Fruit fly (Drosophila melanogaster) whole organism, embryonic: ENCODE measurements around the gene CG11695.

Source experiments
- BEAF-32 ChIP-seq: fragments of 200-800 bp; sonication (Bioruptor generic); optimal IDR thresholded peaks from 3 replicates; lab custom pipeline; 2017; ENCODE audit warnings: missing biosample characterization, missing genetic modification characterization, mild to moderate bottlenecking, moderate library complexity, missing genetic modification reagents
- CG10366 ChIP-seq: fragments of 200-800 bp; sonication (Bioruptor generic); IDR thresholded peaks from 2 replicates; pipeline ENCODE4 v1.3.6; 2022; ENCODE audit warnings: missing biosample characterization, missing genetic modification characterization
- CG10431 ChIP-seq: fragments of 200-800 bp; sonication (Bioruptor generic); optimal IDR thresholded peaks from 3 replicates; lab custom pipeline; 2018; ENCODE audit warnings: missing biosample characterization, mild to moderate bottlenecking, missing genetic modification characterization
- CG13123 ChIP-seq: fragments of 200-800 bp; sonication (Bioruptor generic); optimal IDR thresholded peaks from 2 replicates; lab custom pipeline; 2016; ENCODE audit warnings: missing biosample characterization, missing genetic modification characterization
- CG15073 ChIP-seq: fragments of 200-800 bp; sonication (Bioruptor generic); optimal IDR thresholded peaks from 2 replicates; lab custom pipeline; 2016; ENCODE audit warnings: missing biosample characterization, missing genetic modification characterization
- CG1529 ChIP-seq: fragments of 200-800 bp; sonication (Bioruptor generic); optimal IDR thresholded peaks from 3 replicates; lab custom pipeline; 2018; ENCODE audit warnings: missing biosample characterization, missing genetic modification characterization
- CG16815 ChIP-seq: fragments of 200-800 bp; sonication (Bioruptor generic); optimal IDR thresholded peaks from 3 replicates; lab custom pipeline; 2017; ENCODE audit warnings: missing biosample characterization, mild to moderate bottlenecking, missing genetic modification characterization
- CG17186 ChIP-seq: fragments of 200-800 bp; sonication (Bioruptor generic); optimal IDR thresholded peaks from 3 replicates; lab custom pipeline; 2017; ENCODE audit warnings: missing biosample characterization, missing genetic modification reagents, missing genetic modification characterization
- CG18476 ChIP-seq: fragments of 200-800 bp; sonication (Bioruptor generic); optimal IDR thresholded peaks from 2 replicates; lab custom pipeline; 2016; ENCODE audit warnings: missing biosample characterization, mild to moderate bottlenecking, missing genetic modification characterization
- CG18619 ChIP-seq: fragments of 200-800 bp; sonication (Bioruptor generic); optimal IDR thresholded peaks from 3 replicates; lab custom pipeline; 2017; ENCODE audit warnings: missing biosample characterization, mild to moderate bottlenecking, missing genetic modification characterization
- CG32772 ChIP-seq: fragments of 200-800 bp; sonication (Bioruptor generic); IDR thresholded peaks from 2 replicates; pipeline ENCODE4 v1.3.6; 2022; ENCODE audit warnings: missing biosample characterization, missing genetic modification characterization
- CG34422 ChIP-seq: fragments of 200-800 bp; sonication (Bioruptor generic); IDR thresholded peaks from 3 replicates; pipeline ENCODE4 v1.3.6; 2022; ENCODE audit warnings: missing biosample characterization, missing genetic modification characterization
- CG42726 ChIP-seq: fragments of 200-800 bp; sonication (Bioruptor generic); IDR thresholded peaks from 2 replicates; pipeline ENCODE4 v1.3.6; 2022; ENCODE audit warnings: missing biosample characterization, missing genetic modification characterization; ENCODE audit not compliant: partially characterized antibody
- CG7839 ChIP-seq: fragments of 200-800 bp; sonication (Bioruptor generic); optimal IDR thresholded peaks from 3 replicates; lab custom pipeline; 2018; ENCODE audit warnings: missing biosample characterization, mild to moderate bottlenecking, missing genetic modification characterization, moderate library complexity
- CG7987 ChIP-seq: fragments of 200-800 bp; sonication (Bioruptor generic); optimal IDR thresholded peaks from 2 replicates; lab custom pipeline; 2018; ENCODE audit warnings: missing biosample characterization, mild to moderate bottlenecking, missing genetic modification characterization, moderate library complexity
- Dad ChIP-seq: fragments of 200-800 bp; sonication (Bioruptor generic); optimal IDR thresholded peaks from 3 replicates; lab custom pipeline; 2016; ENCODE audit warnings: missing biosample characterization, missing genetic modification characterization
- Dp ChIP-seq: fragments of 200-800 bp; sonication (Bioruptor generic); optimal IDR thresholded peaks from 2 replicates; lab custom pipeline; 2018; ENCODE audit warnings: missing biosample characterization, mild to moderate bottlenecking, missing genetic modification characterization, moderate library complexity
- Fer1 ChIP-seq: fragments of 200-800 bp; sonication (Bioruptor generic); optimal IDR thresholded peaks from 2 replicates; lab custom pipeline; 2017; ENCODE audit warnings: missing biosample characterization, mild to moderate bottlenecking, missing genetic modification characterization
- Gug ChIP-seq: fragments of 200-800 bp; sonication (Bioruptor generic); IDR thresholded peaks from 4 replicates; pipeline ENCODE4 v1.3.6; 2022; ENCODE audit warnings: missing biosample characterization, missing genetic modification characterization
- Hr3 ChIP-seq: fragments of 200-800 bp; sonication (Bioruptor generic); optimal IDR thresholded peaks from 3 replicates; lab custom pipeline; 2016; ENCODE audit warnings: missing biosample characterization, missing genetic modification characterization
- Lim3 ChIP-seq: fragments of 200-800 bp; sonication (Bioruptor generic); IDR thresholded peaks from 2 replicates; pipeline ENCODE4 v1.3.6; 2022; ENCODE audit warnings: missing biosample characterization, missing genetic modification characterization
- MBD-R2 ChIP-seq: fragments of 200-800 bp; sonication (Bioruptor generic); IDR thresholded peaks from 2 replicates; pipeline ENCODE4 v1.3.6; 2022; ENCODE audit warnings: missing biosample characterization, missing genetic modification characterization
- MTF-1 ChIP-seq: fragments of 200-800 bp; sonication (Bioruptor generic); optimal IDR thresholded peaks from 2 replicates; lab custom pipeline; 2018; ENCODE audit warnings: missing biosample characterization, mild to moderate bottlenecking, missing genetic modification characterization, borderline replicate concordance
- PHDP ChIP-seq: fragments of 200-800 bp; sonication (Bioruptor generic); optimal IDR thresholded peaks from 3 replicates; lab custom pipeline; 2018; ENCODE audit warnings: missing biosample characterization, mild to moderate bottlenecking, missing genetic modification characterization, moderate library complexity
- Ravus ChIP-seq: fragments of 200-800 bp; sonication (Bioruptor generic); IDR thresholded peaks from 2 replicates; pipeline ENCODE4 v1.3.6; 2022; ENCODE audit warnings: missing biosample characterization, missing genetic modification characterization
- Sox100B ChIP-seq: fragments of 200-800 bp; sonication (Bioruptor generic); optimal IDR thresholded peaks from 3 replicates; lab custom pipeline; 2018; ENCODE audit warnings: missing biosample characterization, mild to moderate bottlenecking, missing genetic modification characterization
- Trl ChIP-seq, 3 experiments: fragments of >200 bp in 2 of 3; fragments of 200-800 bp in 1 of 3; sonication (Bioruptor generic) in 1 of 3; optimal IDR thresholded peaks; 2 replicates in 1 of 3; 3 replicates in 2 of 3; lab custom pipeline; 2016 to 2017; ENCODE audit warnings: missing biosample characterization in 1 of 3, missing genetic modification characterization in 1 of 3
- bab2 ChIP-seq: fragments of 200-800 bp; sonication (Bioruptor generic); optimal IDR thresholded peaks from 2 replicates; lab custom pipeline; 2016; ENCODE audit warnings: missing biosample characterization, missing genetic modification characterization
- bigmax ChIP-seq: fragments of 200-800 bp; sonication (Bioruptor generic); optimal IDR thresholded peaks from 2 replicates; lab custom pipeline; 2018; ENCODE audit warnings: missing biosample characterization, mild to moderate bottlenecking, missing genetic modification characterization
- bowl ChIP-seq: fragments of 200-800 bp; sonication (Bioruptor generic); IDR thresholded peaks from 2 replicates; pipeline ENCODE4 v1.3.6; 2022; ENCODE audit warnings: missing biosample characterization, missing genetic modification characterization
- emc ChIP-seq: fragments of 200-800 bp; sonication (Bioruptor generic); optimal IDR thresholded peaks from 2 replicates; lab custom pipeline; 2016; ENCODE audit warnings: missing biosample characterization, missing genetic modification characterization
- ems ChIP-seq: fragments of 200-800 bp; sonication (Bioruptor generic); optimal IDR thresholded peaks from 3 replicates; lab custom pipeline; 2016; ENCODE audit warnings: missing biosample characterization, missing genetic modification characterization
- gcm ChIP-seq: fragments of 200-800 bp; sonication (Bioruptor generic); optimal IDR thresholded peaks from 2 replicates; lab custom pipeline; 2019; ENCODE audit warnings: missing biosample characterization, mild to moderate bottlenecking, missing genetic modification characterization, moderate library complexity
- grn ChIP-seq: fragments of 200-800 bp; sonication (Bioruptor generic); optimal IDR thresholded peaks from 3 replicates; lab custom pipeline; 2017; ENCODE audit warnings: missing biosample characterization, missing genetic modification characterization
- gt ChIP-seq: fragments of 200-800 bp; sonication (Bioruptor generic); IDR thresholded peaks from 2 replicates; pipeline ENCODE4 v1.3.6; 2022; ENCODE audit warnings: missing biosample characterization, missing genetic modification characterization
- jing ChIP-seq: fragments of 200-800 bp; sonication (Bioruptor generic); optimal IDR thresholded peaks from 2 replicates; lab custom pipeline; 2018; ENCODE audit warnings: missing biosample characterization, mild to moderate bottlenecking, missing genetic modification characterization
- lmd ChIP-seq: fragments of 200-800 bp; sonication (Bioruptor generic); IDR thresholded peaks from 2 replicates; pipeline ENCODE4 v1.3.6; 2022; ENCODE audit warnings: missing biosample characterization, missing genetic modification characterization
- lola ChIP-seq, 3 experiments: fragments of >200 bp in 2 of 3; fragments of 200-800 bp in 1 of 3; sonication (Bioruptor generic) in 1 of 3; optimal IDR thresholded peaks; 2 replicates each; lab custom pipeline; 2017 to 2019; ENCODE audit warnings: missing biosample characterization in 3 of 3, missing genetic modification characterization in 3 of 3, mild to moderate bottlenecking in 1 of 3, moderate library complexity in 1 of 3
- lov ChIP-seq, 2 experiments: fragments of 200-800 bp in 1 of 2; fragments of >200 bp in 1 of 2; sonication (Bioruptor generic) in 1 of 2; IDR thresholded peaks in 1 of 2; optimal IDR thresholded peaks in 1 of 2; 2 replicates in 1 of 2; 3 replicates in 1 of 2; pipeline versions ENCODE4 v1.3.6 to Lab custom; 2017 to 2022; ENCODE audit warnings: missing biosample characterization in 1 of 2, missing genetic modification characterization in 1 of 2
- otp ChIP-seq: fragments of 200-800 bp; sonication (Bioruptor generic); IDR thresholded peaks from 3 replicates; pipeline ENCODE4, ENCODE4 v1.3.6; 2022; ENCODE audit warnings: missing biosample characterization, missing genetic modification characterization
- pan ChIP-seq, 4 experiments: fragments of >200 bp in 3 of 4; fragments of 200-800 bp in 1 of 4; sonication (Bioruptor generic) in 1 of 4; optimal IDR thresholded peaks in 3 of 4; IDR thresholded peaks in 1 of 4; 2 replicates each; pipeline versions ENCODE4 v1.3.6 to Lab custom; 2017 to 2022; ENCODE audit warnings: missing biosample characterization in 2 of 4, missing genetic modification characterization in 2 of 4, mixed read lengths in 1 of 4
- pb ChIP-seq: fragments of 200-800 bp; sonication (Bioruptor generic); optimal IDR thresholded peaks from 3 replicates; lab custom pipeline; 2016; ENCODE audit warnings: missing biosample characterization, missing genetic modification characterization
- ranshi ChIP-seq: fragments of 200-800 bp; sonication (Bioruptor generic); IDR thresholded peaks from 2 replicates; pipeline ENCODE4 v1.3.6; 2022; ENCODE audit warnings: missing biosample characterization, missing genetic modification characterization
- sc ChIP-seq, 3 experiments: fragments of >200 bp in 2 of 3; fragments of 200-800 bp in 1 of 3; sonication (Bioruptor generic) in 1 of 3; optimal IDR thresholded peaks; 2 replicates in 2 of 3; 3 replicates in 1 of 3; lab custom pipeline; 2017; ENCODE audit warnings: mild to moderate bottlenecking in 1 of 3, missing biosample characterization in 1 of 3, missing genetic modification characterization in 1 of 3, missing genetic modification reagents in 1 of 3
- sens ChIP-seq: fragments of 200-800 bp; sonication (Bioruptor generic); peaks from one replicate; lab custom pipeline; 2016; ENCODE audit warnings: missing biosample characterization, missing genetic modification characterization
- tup ChIP-seq: fragments of 200-800 bp; sonication (Bioruptor generic); optimal IDR thresholded peaks from 2 replicates; lab custom pipeline; 2016; ENCODE audit warnings: missing biosample characterization, mild to moderate bottlenecking, missing genetic modification characterization, moderate library complexity
- yki ChIP-seq: fragments of >200 bp; optimal IDR thresholded peaks from 3 replicates; lab custom pipeline; 2018

Gene CG11695

DNA sequence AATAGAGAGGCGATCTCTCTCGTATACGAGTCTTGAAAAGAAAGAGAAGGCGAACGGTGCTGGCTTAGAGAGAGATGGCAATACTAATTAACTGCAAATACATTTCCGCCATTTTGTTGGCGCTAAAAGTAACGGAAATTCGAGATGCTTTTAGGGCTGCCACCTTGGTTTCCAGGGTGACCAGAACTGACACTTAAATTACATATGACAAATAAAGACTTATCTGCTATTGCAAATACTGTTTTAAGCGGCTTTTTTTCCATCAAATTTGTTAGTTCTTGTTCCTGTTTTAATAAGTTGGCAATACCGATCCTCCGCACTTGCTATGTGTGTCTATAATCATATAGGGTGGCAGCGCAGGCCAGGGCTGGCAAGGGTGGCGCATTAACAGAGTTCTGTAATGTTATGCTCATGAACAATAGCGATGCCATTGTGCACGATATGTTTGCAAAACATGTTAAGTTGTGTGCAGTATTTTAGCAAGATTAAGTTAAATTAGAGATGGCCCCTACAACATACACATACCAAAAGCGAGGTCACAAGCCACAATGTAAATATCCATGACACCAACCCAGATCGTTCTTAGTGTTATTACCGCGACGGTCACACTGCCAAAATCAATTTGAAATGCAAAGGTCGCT, 3.6 kb downstream of the CG11695 start, which contains the start of gene nod (continued):
- TF ChIP-seq CG18619 (GFP tag; lab: Kevin White, UChicago) (peak; percentile 36), CG10431 (GFP tag; lab: Kevin White, UChicago) (no peak), CG42726 (GFP tag; lab: Robert Waterston, UW) (0 out of 2 replicates have a peak, but pooled peaks have one; percentile 32), ems (GFP tag; lab: Kevin White, UChicago) (peak; percentile 78), Ravus (GFP tag; lab: Robert Waterston, UW) (no peak), otp (GFP tag; lab: Robert Waterston, UW) (0 out of 3 replicates have a peak, but pooled peaks have one; percentile 5), CG1529 (GFP tag; lab: Kevin White, UChicago) (no peak), lmd (GFP tag; lab: Robert Waterston, UW) (peak; percentile 42; the same call in 1 of the 2 replicates), lov (optimal IDR thresholded peaks at IDR 0.05; lab: Kevin White, UChicago) (no peak), lov (GFP tag; IDR thresholded peaks at IDR 0.05; lab: Robert Waterston, UW) (no peak), jing (no peak), sens (GFP tag; lab: Kevin White, UChicago) (peak; percentile 88), pb (peak; percentile 55), PHDP (peak; percentile 59), ranshi (GFP tag; lab: Robert Waterston, UW) (peak; percentile 72; the same call in 1 of the 2 replicates), CG10366 (GFP tag; lab: Robert Waterston, UW) (peak; percentile 15; the same call in 1 of the 2 replicates), CG16815 (GFP tag; lab: Kevin White, UChicago) (no peak), emc (GFP tag; lab: Kevin White, UChicago) (peak; percentile 37), CG7839 (tag; lab: Kevin White, UChicago) (no peak), pan (optimal IDR thresholded peaks at IDR 0.05; lab: Kevin White, UChicago) (no peak), pan (GFP tag; optimal IDR thresholded peaks at IDR 0.05 in 1 of 2, IDR thresholded peaks at IDR 0.05 in 1 of 2) (peak in 1 of 2 experiments; percentile 55), gt (no peak), bigmax (GFP tag; lab: Kevin White, UChicago) (no peak), Fer1 (GFP tag; lab: Kevin White, UChicago) (peak; percentile 76), MTF-1 (GFP tag; lab: Kevin White, UChicago) (no peak), Hr3 (GFP tag; lab: Kevin White, UChicago) (peak; percentile 39), CG32772 (GFP tag; lab: Robert Waterston, UW) (no peak), sc (optimal IDR thresholded peaks at IDR 0.05; lab: Kevin White, UChicago) (no peak), sc (GFP tag; optimal IDR thresholded peaks at IDR 0.05; lab: Kevin White, UChicago) (no peak), bab2 (peak; percentile 65), Dp (GFP tag; lab: Kevin White, UChicago) (peak; percentile 82), Gug (peak; percentile 36; the same call in 1 of the 4 replicates), bowl (GFP tag; lab: Robert Waterston, UW) (no peak), CG18476 (GFP tag; lab: Kevin White, UChicago) (peak; percentile 43), gcm (no peak), yki (lab: Kevin White, UChicago) (no peak), BEAF-32 (peak; percentile 81), grn (GFP tag; lab: Kevin White, UChicago) (no peak), Dad (GFP tag; lab: Kevin White, UChicago) (peak; percentile 51), MBD-R2 (peak; percentile 85), lola (GFP tag; optimal IDR thresholded peaks at IDR 0.05; lab: Kevin White, UChicago) (peak in 1 of 3 experiments; percentile 40), Sox100B (GFP tag; lab: Kevin White, UChicago) (no peak), CG7987 (GFP tag; lab: Kevin White, UChicago) (peak; percentile 11), Trl (optimal IDR thresholded peaks at IDR 0.05; lab: Kevin White, UChicago) (no peak), Trl (GFP tag; optimal IDR thresholded peaks at IDR 0.05; lab: Kevin White, UChicago) (peak; percentile 63), CG13123 (peak; percentile 51), Lim3 (GFP tag; lab: Robert Waterston, UW) (0 out of 2 replicates have a peak, but pooled peaks have one; percentile 11), CG15073 (no peak), tup (GFP tag; lab: Kevin White, UChicago) (no peak), CG34422 (GFP tag; lab: Robert Waterston, UW) (no peak), CG17186 (GFP tag; lab: Kevin White, UChicago) (peak; percentile 51)
